Worm (Caenorhabditis elegans): ENCODE measurements around the gene F44A6.4.

DNA sequence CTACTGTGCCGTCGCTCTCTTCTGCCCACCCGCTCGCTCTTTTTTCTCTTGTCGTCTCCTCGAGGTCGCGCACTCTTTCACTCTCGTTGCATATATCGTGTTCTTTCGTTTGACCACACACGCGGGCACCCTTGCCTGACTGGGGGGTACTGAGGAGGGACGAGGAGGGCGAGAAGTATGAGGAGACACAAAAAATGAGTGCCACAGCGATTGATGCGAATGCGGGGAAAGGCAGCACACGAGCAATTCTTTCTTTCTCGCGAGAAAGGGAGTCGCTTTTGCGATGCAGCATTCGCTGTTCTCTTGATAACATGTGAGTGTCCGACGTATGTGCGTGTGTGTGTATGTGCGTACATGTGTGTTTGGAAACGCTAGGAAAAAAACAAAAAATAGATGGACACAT lies 26.8 kb downstream of the F44A6.4 start:
- peak; percentile 68 for TF ChIP-seq unc-86 (tag; optimal IDR thresholded peaks at IDR 0.05)
- peak; percentile 44 to 81 for TF ChIP-seq lsy-2 (tag; optimal IDR thresholded peaks at IDR 0.05)
- no peak for TF ChIP-seq egl-27 (tag; optimal IDR thresholded peaks at IDR 0.05)
- no peak for TF ChIP-seq nhr-28 (tag; optimal IDR thresholded peaks at IDR 0.05)
- no peak for TF ChIP-seq fkh-4 (tag; optimal IDR thresholded peaks at IDR 0.05; ENCODE audit: borderline replicate concordance)
- TF ChIP-seq nhr-76 (tag; optimal IDR thresholded peaks at IDR 0.05), result no peak
- no peak for TF ChIP-seq ama-1 (optimal IDR thresholded peaks at IDR 0.05)
- peak; percentile 76 for TF ChIP-seq fkh-10 (GFP tag; optimal IDR thresholded peaks at IDR 0.05)
- TF ChIP-seq unc-62 (GFP tag; optimal IDR thresholded peaks at IDR 0.05), result no peak
